Worm (Caenorhabditis elegans): ENCODE results near the gene T23F11.11.

DNA sequence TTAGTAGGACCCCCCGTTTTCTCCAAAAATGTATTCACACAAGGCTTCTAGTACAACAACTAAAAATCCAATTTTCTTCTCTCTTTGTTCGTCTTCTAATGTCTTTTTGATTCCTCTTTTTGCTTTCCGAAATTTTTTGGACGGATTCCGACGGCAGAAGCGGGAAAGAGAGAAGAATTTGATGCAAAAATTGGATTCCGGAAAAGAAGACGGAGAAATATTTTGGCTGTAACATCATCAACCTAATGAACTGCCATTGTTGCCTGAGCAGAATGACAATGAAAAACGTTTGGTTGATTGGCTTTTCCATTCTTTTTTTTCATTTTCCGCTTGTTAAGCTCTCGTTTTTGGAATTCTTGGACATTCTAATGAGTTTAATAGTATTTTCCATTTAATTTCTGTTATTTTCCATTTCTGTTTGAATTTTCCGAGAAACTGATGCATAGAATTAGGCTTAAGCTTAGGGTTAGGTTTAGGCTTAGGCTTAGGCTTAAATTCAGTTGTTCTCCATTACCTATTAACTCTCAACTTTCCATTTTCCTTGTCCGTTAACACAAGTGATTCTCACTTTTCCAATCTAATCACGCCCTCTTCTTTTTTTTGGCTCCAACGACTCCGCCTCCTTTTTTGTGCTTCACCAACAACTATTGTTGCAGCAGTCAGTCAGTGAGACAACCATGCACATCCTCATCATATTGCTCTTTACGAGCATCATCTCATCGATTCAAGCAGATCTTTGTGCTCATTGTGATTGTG lies 48.8 kb downstream of the T23F11.11 start, which contains the start of gene lron-5:
- TF ChIP-seq ama-1 (optimal IDR thresholded peaks at IDR 0.05) (no peak), rnt-1 (tag; optimal IDR thresholded peaks at IDR 0.05) (no peak), ceh-9 (tag; optimal IDR thresholded peaks at IDR 0.05) (no peak), tbx-7 (tag; optimal IDR thresholded peaks at IDR 0.05) (no peak), fkh-10 (GFP tag; optimal IDR thresholded peaks at IDR 0.05) (no peak)

Measured in whole organism, late embryonic.